Worm (Caenorhabditis elegans) whole organism, mixed stage, embryonic: ENCODE measurements around the gene srw-56.
"Not testable (repeated sequence)": the region's sequence is repeated elsewhere in the genome, so short reads cannot be mapped to it uniquely, and the experiment has no call there.

Source experiments
- M03D4.4 ChIP-seq: sonication (generic microtip); optimal IDR thresholded peaks from 2 replicates; lab custom pipeline; 2017; ENCODE audit warnings: mild to moderate bottlenecking, missing genetic modification characterization, missing compliant biosample characterization
- ceh-83 ChIP-seq: fragments of 200-800 bp; sonication (Bioruptor generic); optimal IDR thresholded peaks from 2 replicates; lab custom pipeline; 2018; ENCODE audit warnings: mild to moderate bottlenecking, missing genetic modification characterization, missing compliant biosample characterization
- elt-3 ChIP-seq: fragments of 150-350 bp; optimal IDR thresholded peaks from 2 replicates; lab custom pipeline; 2014; ENCODE audit warnings: missing biosample characterization, missing genetic modification characterization
- nhr-28 ChIP-seq: fragments of 150-350 bp; optimal IDR thresholded peaks from 2 replicates; lab custom pipeline; 2014; ENCODE audit warnings: missing biosample characterization, missing genetic modification characterization
- nhr-76 ChIP-seq: sonication (generic microtip); optimal IDR thresholded peaks from 2 replicates; lab custom pipeline; 2017; ENCODE audit warnings: missing biosample characterization, missing genetic modification characterization
- pha-4 ChIP-seq: fragments of 150-350 bp; optimal IDR thresholded peaks from 2 replicates; lab custom pipeline; 2018; ENCODE audit warnings: missing biosample characterization, missing genetic modification reagents, missing genetic modification characterization
- snpc-4 ChIP-seq: fragments of 150-350 bp; optimal IDR thresholded peaks from 2 replicates; lab custom pipeline; 2014; ENCODE audit warnings: missing biosample characterization, missing genetic modification characterization
- sptf-1 ChIP-seq: sonication (generic microtip); optimal IDR thresholded peaks from 2 replicates; lab custom pipeline; 2017; ENCODE audit warnings: mild to moderate bottlenecking, missing genetic modification characterization, moderate library complexity, missing compliant biosample characterization

- TF ChIP-seq snpc-4 (tag; lab: Kevin White, UChicago); nhr-28 (tag; lab: Kevin White, UChicago); pha-4 (tag; lab: Kevin White, UChicago); elt-3 (tag; lab: Kevin White, UChicago); sptf-1 (tag; lab: Kevin White, UChicago); ceh-83 (GFP tag; lab: Kevin White, UChicago); nhr-76; M03D4.4 (tag; lab: Kevin White, UChicago): not testable (repeated sequence)
Observed at ce11 chrV:15991850-15992249, 39.2 kb upstream of the srw-56 start, which contains the start of gene C06C6.7.
